Fruit fly (Drosophila melanogaster): ENCODE data around the gene GluProRS.

- TF ChIP-seq usp (GFP tag; optimal IDR thresholded peaks at IDR 0.05) (no peak), psq (optimal IDR thresholded peaks at IDR 0.05) (no peak), EcR (GFP tag; optimal IDR thresholded peaks at IDR 0.05) (no peak), Dll (optimal IDR thresholded peaks at IDR 0.05) (no peak), CG8478 (optimal IDR thresholded peaks at IDR 0.05) (no peak)
Observed at dm6 chr3R:23902557-23902956, 55.6 kb downstream of the GluProRS start.

Data from whole organism.